Fruit fly (Drosophila melanogaster): Measurements from ENCODE around the gene Gyc32E.

dm6 chr2L:11189116-11189449 is 40.2 kb upstream of the Gyc32E start:
- TF ChIP-seq insv (optimal IDR thresholded peaks at IDR 0.05): no peak
- TF ChIP-seq psq (optimal IDR thresholded peaks at IDR 0.05): no peak
- TF ChIP-seq h (optimal IDR thresholded peaks at IDR 0.05): no peak

Data from Kc167 (cell line).